Worm (Caenorhabditis elegans) whole organism, late embryonic: ENCODE results near the gene Y32B12C.1.

Experiments
- pros-1 ChIP-seq: fragments of 150-350 bp; optimal IDR thresholded peaks from 2 replicates; lab custom pipeline; 2014; ENCODE audit warnings: missing biosample characterization, missing genetic modification reagents, missing genetic modification characterization
- ref-2 ChIP-seq: sonication (generic microtip); optimal IDR thresholded peaks from 2 replicates; lab custom pipeline; 2016; ENCODE audit warnings: missing genetic modification characterization, missing compliant biosample characterization
- sox-4 ChIP-seq: sonication (generic microtip); optimal IDR thresholded peaks from 2 replicates; lab custom pipeline; 2017; ENCODE audit warnings: mild to moderate bottlenecking, missing genetic modification characterization, inconsistent platforms, missing compliant biosample characterization

- TF ChIP-seq pros-1 (tag; lab: Kevin White, UChicago) (no peak), ref-2 (no peak), sox-4 (tag; lab: Kevin White, UChicago) (no peak)
Measured at ce11 chrV:16595140-16595791, 11.1 kb upstream of the Y32B12C.1 start, which contains the start of gene cpl-1.
